Worm (Caenorhabditis elegans) whole organism, late embryonic: ENCODE data around the gene srg-7.

ENCODE experiments used
- C38D4.7 ChIP-seq: fragments of 200-800 bp; sonication (Bioruptor generic); optimal IDR thresholded peaks from 2 replicates; lab custom pipeline; 2018; ENCODE audit warnings: mild to moderate bottlenecking, missing genetic modification characterization, moderate library complexity, missing compliant biosample characterization
- F13H6.1 ChIP-seq: sonication (generic microtip); optimal IDR thresholded peaks from 2 replicates; lab custom pipeline; 2016; ENCODE audit warnings: missing genetic modification characterization, missing compliant biosample characterization
- K09A11.1 ChIP-seq: sonication (generic microtip); optimal IDR thresholded peaks from 2 replicates; lab custom pipeline; 2017; ENCODE audit warnings: antibody characterized with exemption, mild to moderate bottlenecking, missing genetic modification characterization, missing compliant biosample characterization; ENCODE audit not compliant: insufficient read depth
- T23F11.4 ChIP-seq: fragments of 200-800 bp; sonication (Bioruptor generic); optimal IDR thresholded peaks from 2 replicates; lab custom pipeline; 2018; ENCODE audit warnings: mild to moderate bottlenecking, missing genetic modification characterization, missing compliant biosample characterization
- Y22D7AL.16 ChIP-seq: sonication (generic microtip); optimal IDR thresholded peaks from 2 replicates; lab custom pipeline; 2016; ENCODE audit warnings: missing genetic modification characterization, missing compliant biosample characterization
- ahr-1 ChIP-seq: sonication (generic microtip); optimal IDR thresholded peaks from 2 replicates; lab custom pipeline; 2016; ENCODE audit warnings: missing genetic modification characterization, missing compliant biosample characterization
- ama-1 ChIP-seq: fragments of 150-350 bp; optimal IDR thresholded peaks from 2 replicates; lab custom pipeline; 2014
- ceh-19 ChIP-seq: fragments of 200-800 bp; sonication (Bioruptor generic); optimal IDR thresholded peaks from 2 replicates; lab custom pipeline; 2018; ENCODE audit warnings: mild to moderate bottlenecking, missing genetic modification characterization, missing compliant biosample characterization
- ceh-22 ChIP-seq: sonication (generic microtip); optimal IDR thresholded peaks from 2 replicates; lab custom pipeline; 2017; ENCODE audit warnings: missing biosample characterization, missing genetic modification characterization
- ceh-34 ChIP-seq: sonication (generic microtip); optimal IDR thresholded peaks from 2 replicates; lab custom pipeline; 2016; ENCODE audit warnings: mild to moderate bottlenecking, missing genetic modification characterization, missing compliant biosample characterization
- ceh-45 ChIP-seq: fragments of 200-800 bp; sonication (Bioruptor generic); IDR thresholded peaks from 2 replicates; pipeline ENCODE4 v1.3.6; 2022; ENCODE audit warnings: missing genetic modification reagents, missing genetic modification characterization, missing compliant biosample characterization
- ceh-48 ChIP-seq: sonication (generic microtip); optimal IDR thresholded peaks from 2 replicates; lab custom pipeline; 2016; ENCODE audit warnings: missing genetic modification characterization, inconsistent platforms, missing compliant biosample characterization
- ceh-6 ChIP-seq: fragments of 200-800 bp; sonication (Bioruptor generic); optimal IDR thresholded peaks from 2 replicates; lab custom pipeline; 2018; ENCODE audit warnings: mild to moderate bottlenecking, missing genetic modification characterization, missing compliant biosample characterization
- dmd-4 ChIP-seq: sonication (generic microtip); optimal IDR thresholded peaks from 2 replicates; lab custom pipeline; 2016; ENCODE audit warnings: borderline replicate concordance, missing genetic modification characterization, missing compliant biosample characterization
- elt-2 ChIP-seq: sonication (generic microtip); optimal IDR thresholded peaks from 2 replicates; lab custom pipeline; 2016; ENCODE audit warnings: missing genetic modification reagents, missing genetic modification characterization, missing compliant biosample characterization
- eyg-1 ChIP-seq: sonication (generic microtip); optimal IDR thresholded peaks from 2 replicates; lab custom pipeline; 2016; ENCODE audit warnings: missing genotype, missing genetic modification characterization, missing compliant biosample characterization
- fkh-10 ChIP-seq: fragments of 150-350 bp; optimal IDR thresholded peaks from 2 replicates; lab custom pipeline; 2014; ENCODE audit warnings: missing biosample characterization, missing genetic modification reagents, missing genetic modification characterization
- hlh-13 ChIP-seq: fragments of 200-800 bp; sonication (Bioruptor generic); optimal IDR thresholded peaks from 2 replicates; lab custom pipeline; 2018; ENCODE audit warnings: mild to moderate bottlenecking, missing genetic modification characterization, missing compliant biosample characterization
- hlh-15 ChIP-seq: sonication (generic microtip); optimal IDR thresholded peaks from 2 replicates; lab custom pipeline; 2016; ENCODE audit warnings: missing genetic modification characterization, missing compliant biosample characterization
- hlh-8 ChIP-seq: sonication (generic microtip); optimal IDR thresholded peaks from 2 replicates; lab custom pipeline; 2016; ENCODE audit warnings: missing genotype, missing genetic modification characterization, missing compliant biosample characterization
- lim-6 ChIP-seq: sonication (generic microtip); optimal IDR thresholded peaks from 2 replicates; lab custom pipeline; 2016; ENCODE audit warnings: missing genetic modification characterization, missing compliant biosample characterization
- nhr-11 ChIP-seq: fragments of 150-350 bp; optimal IDR thresholded peaks from 2 replicates; lab custom pipeline; 2014; ENCODE audit warnings: missing biosample characterization, missing genetic modification characterization
- npax-4 ChIP-seq: sonication (generic microtip); optimal IDR thresholded peaks from 2 replicates; lab custom pipeline; 2016; ENCODE audit warnings: missing genetic modification characterization, missing compliant biosample characterization
- odd-2 ChIP-seq: sonication (generic microtip); optimal IDR thresholded peaks from 2 replicates; lab custom pipeline; 2017; ENCODE audit warnings: antibody characterized with exemption, mild to moderate bottlenecking, missing genetic modification characterization, missing compliant biosample characterization
- pag-3 ChIP-seq: sonication (generic microtip); optimal IDR thresholded peaks from 2 replicates; lab custom pipeline; 2016; ENCODE audit warnings: missing compliant biosample characterization, missing genetic modification characterization, borderline replicate concordance
- pat-9 ChIP-seq: fragments of 200-800 bp; sonication (Bioruptor generic); optimal IDR thresholded peaks from 2 replicates; lab custom pipeline; 2018; ENCODE audit warnings: mild to moderate bottlenecking, missing genetic modification characterization, moderate library complexity, missing compliant biosample characterization
- pha-4 ChIP-seq: fragments of 150-350 bp; optimal IDR thresholded peaks from 2 replicates; lab custom pipeline; 2018; ENCODE audit warnings: missing biosample characterization, missing genetic modification reagents, missing genetic modification characterization
- pros-1 ChIP-seq: fragments of 150-350 bp; optimal IDR thresholded peaks from 2 replicates; lab custom pipeline; 2014; ENCODE audit warnings: missing biosample characterization, missing genetic modification reagents, missing genetic modification characterization
- sox-4 ChIP-seq: sonication (generic microtip); optimal IDR thresholded peaks from 2 replicates; lab custom pipeline; 2017; ENCODE audit warnings: mild to moderate bottlenecking, missing genetic modification characterization, inconsistent platforms, missing compliant biosample characterization
- unc-42 ChIP-seq: sonication (generic microtip); optimal IDR thresholded peaks from 2 replicates; lab custom pipeline; 2016; ENCODE audit warnings: missing genotype, missing genetic modification characterization, missing compliant biosample characterization
- unc-55 ChIP-seq: sonication (generic microtip); optimal IDR thresholded peaks from 2 replicates; lab custom pipeline; 2017; ENCODE audit warnings: missing biosample characterization, missing genetic modification reagents, missing genetic modification characterization

srg-7 gene

ce11 chrIII:6236649-6237048, 31.3 kb downstream of the srg-7 start, which contains the start of gene T12A2.21:
Gene T12A2.21 (minus strand): TSS chrIII:6236749.
- no peak for TF ChIP-seq ceh-34

DNA sequence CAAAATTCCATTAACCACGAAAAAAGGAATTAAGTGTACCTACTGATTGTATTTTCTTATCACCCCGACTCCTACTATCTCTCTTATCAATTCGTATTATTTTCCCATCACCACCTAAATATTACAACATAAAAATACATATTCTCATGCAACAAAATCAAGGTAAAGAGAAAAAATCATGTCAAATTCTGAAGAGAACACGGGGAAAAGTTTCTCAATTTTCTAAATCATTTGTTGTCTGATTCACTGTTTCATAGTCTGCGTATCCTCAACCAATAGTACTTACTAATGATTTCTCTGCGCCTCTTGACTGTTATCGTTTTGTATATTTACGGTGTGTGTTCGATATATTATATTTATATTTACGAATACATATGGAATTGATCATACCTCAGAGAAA, 36.1 kb downstream of the srg-7 start:
- TF ChIP-seq elt-2 (tag; lab: Kevin White, UChicago), result peak; percentile 85
- TF ChIP-seq sox-4 (tag; lab: Kevin White, UChicago), result no peak

ce11 chrIII:6230870-6231269, 37.1 kb downstream of the srg-7 start, which contains the start of gene esyt-2:
Gene esyt-2 (minus strand): TSS chrIII:6230970.
- no peak for TF ChIP-seq C38D4.7 (GFP tag; lab: Kevin White, UChicago)
- no peak for TF ChIP-seq ceh-22
- TF ChIP-seq dmd-4 (tag; lab: Kevin White, UChicago), result no peak
- no peak for TF ChIP-seq odd-2 (tag; lab: Kevin White, UChicago)
- TF ChIP-seq pha-4 (tag; lab: Kevin White, UChicago), result no peak
- no peak for TF ChIP-seq ama-1 (lab: Kevin White, UChicago)
- no peak for TF ChIP-seq hlh-8 (tag; lab: Kevin White, UChicago)
- TF ChIP-seq pros-1 (tag; lab: Kevin White, UChicago), result no peak
- TF ChIP-seq ceh-19, result no peak
- no peak for TF ChIP-seq hlh-15
- TF ChIP-seq F13H6.1 (tag; lab: Kevin White, UChicago), result no peak
- no peak for TF ChIP-seq Y22D7AL.16 (tag; lab: Kevin White, UChicago)
- TF ChIP-seq ahr-1 (tag; lab: Kevin White, UChicago), result no peak
- no peak for TF ChIP-seq elt-2 (tag; lab: Kevin White, UChicago)
- TF ChIP-seq pag-3, result no peak

DNA sequence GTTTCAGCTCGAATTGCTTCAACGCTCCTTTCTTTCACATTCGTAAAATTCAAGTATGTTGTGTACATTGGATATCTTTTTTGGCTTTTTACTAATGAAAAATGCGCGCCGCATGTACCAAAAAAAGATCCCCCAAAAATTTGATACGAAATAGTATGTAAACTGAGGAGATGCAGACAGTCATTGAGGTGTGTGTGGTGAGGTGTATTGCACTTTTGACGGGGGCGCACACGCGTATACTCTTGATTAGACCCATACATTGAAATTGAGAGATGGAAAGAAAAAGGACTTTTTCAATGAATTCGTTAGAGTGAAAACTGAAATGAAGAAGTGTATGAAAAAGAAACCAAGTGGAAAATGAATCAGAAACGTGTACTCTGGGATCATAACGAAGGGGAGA, 46.6 kb downstream of the srg-7 start:
- TF ChIP-seq pat-9 (tag; lab: Kevin White, UChicago) (no peak), pros-1 (tag; lab: Kevin White, UChicago) (no peak), npax-4 (tag; lab: Kevin White, UChicago) (no peak), unc-42 (no peak), unc-55 (GFP tag; lab: Kevin White, UChicago) (no peak)

- TF ChIP-seq eyg-1 (no peak), lim-6 (tag; lab: Kevin White, UChicago) (no peak), unc-42 (no peak), ceh-45 (no peak), hlh-13 (GFP tag; lab: Kevin White, UChicago) (no peak), ceh-6 (GFP tag; lab: Kevin White, UChicago) (no peak), K09A11.1 (no peak), ceh-19 (no peak), nhr-11 (tag; lab: Kevin White, UChicago) (no peak), ceh-48 (no peak), elt-2 (tag; lab: Kevin White, UChicago) (no peak), odd-2 (tag; lab: Kevin White, UChicago) (no peak), T23F11.4 (no peak), ama-1 (lab: Kevin White, UChicago) (no peak), fkh-10 (GFP tag; lab: Kevin White, UChicago) (no peak)
- TF ChIP-seq, all 69 proteins: peak for 0
These were observed 51.0 kb downstream of the srg-7 start, which contains the start of gene hot-4 for ce11 chrIII:6216833-6217466. Gene hot-4 (plus strand): TSS chrIII:6217416.
